Worm (Caenorhabditis elegans) whole organism, early embryonic: Measurements from ENCODE around the gene cdr-4.

ENCODE experiments used
- B0310.2 ChIP-seq: sonication (generic microtip); optimal IDR thresholded peaks from 2 replicates; lab custom pipeline; 2016; ENCODE audit warnings: mild to moderate bottlenecking, missing genetic modification characterization, missing compliant biosample characterization
- F13C5.2 ChIP-seq: sonication (generic microtip); optimal IDR thresholded peaks from 2 replicates; lab custom pipeline; 2017; ENCODE audit warnings: mild to moderate bottlenecking, missing genetic modification characterization, inconsistent platforms, missing compliant biosample characterization
- aly-1 ChIP-seq: sonication (generic microtip); optimal IDR thresholded peaks from 2 replicates; lab custom pipeline; 2016; ENCODE audit warnings: missing genetic modification characterization, missing compliant biosample characterization
- ama-1 ChIP-seq: fragments of 150-350 bp; optimal IDR thresholded peaks from 2 replicates; lab custom pipeline; 2014
- ceh-13 ChIP-seq: fragments of 200-800 bp; sonication (Bioruptor generic); optimal IDR thresholded peaks from 2 replicates; lab custom pipeline; 2018; ENCODE audit warnings: mild to moderate bottlenecking, missing genetic modification characterization, missing compliant biosample characterization
- ceh-36 ChIP-seq: sonication (generic microtip); optimal IDR thresholded peaks from 2 replicates; lab custom pipeline; 2016; ENCODE audit warnings: missing genetic modification characterization, inconsistent platforms, missing compliant biosample characterization
- ets-7 ChIP-seq: sonication (generic microtip); optimal IDR thresholded peaks from 2 replicates; lab custom pipeline; 2016; ENCODE audit warnings: missing genotype, missing genetic modification characterization, missing compliant biosample characterization
- flt-1 ChIP-seq: fragments of 200-800 bp; sonication (Bioruptor generic); IDR thresholded peaks from 2 replicates; pipeline ENCODE4 v1.3.6; 2022; ENCODE audit warnings: missing genetic modification characterization, missing compliant biosample characterization
- hmbx-1 ChIP-seq: sonication (generic microtip); optimal IDR thresholded peaks from 2 replicates; lab custom pipeline; 2016; ENCODE audit warnings: mild to moderate bottlenecking, missing genetic modification characterization, missing compliant biosample characterization
- hmg-4 ChIP-seq: fragments of 200-800 bp; sonication (Bioruptor generic); optimal IDR thresholded peaks from 2 replicates; lab custom pipeline; 2018; ENCODE audit warnings: mild to moderate bottlenecking, missing genetic modification characterization, missing compliant biosample characterization
- hnd-1 ChIP-seq: sonication (generic microtip); optimal IDR thresholded peaks from 2 replicates; lab custom pipeline; 2016; ENCODE audit warnings: missing genetic modification characterization, missing compliant biosample characterization
- pes-1 ChIP-seq: fragments of 200-800 bp; sonication (Bioruptor generic); IDR thresholded peaks from 2 replicates; pipeline ENCODE4 v1.3.6; 2022; ENCODE audit warnings: missing genetic modification reagents, missing genetic modification characterization, missing compliant biosample characterization
- scrt-1 ChIP-seq: fragments of 200-800 bp; sonication (Bioruptor generic); IDR thresholded peaks from 2 replicates; pipeline ENCODE4 v1.3.6; 2022; ENCODE audit warnings: missing genetic modification characterization, missing compliant biosample characterization
- sea-1 ChIP-seq: fragments of 200-800 bp; sonication (Bioruptor generic); conservative IDR thresholded peaks from 2 replicates; pipeline ENCODE4 v1.3.6; 2022; ENCODE audit warnings: missing genetic modification characterization, missing compliant biosample characterization
- tbx-11 ChIP-seq: fragments of 200-800 bp; sonication (Bioruptor generic); IDR thresholded peaks from 2 replicates; pipeline ENCODE4 v1.3.6; 2022; ENCODE audit warnings: missing genetic modification characterization, missing compliant biosample characterization
- tbx-37 ChIP-seq: fragments of 200-800 bp; sonication (Bioruptor generic); conservative IDR thresholded peaks from 2 replicates; pipeline ENCODE4 v1.3.6; 2022; ENCODE audit warnings: missing genetic modification reagents, missing genetic modification characterization, missing compliant biosample characterization
- tra-4 ChIP-seq: sonication (generic microtip); optimal IDR thresholded peaks from 2 replicates; lab custom pipeline; 2017; ENCODE audit warnings: missing genetic modification characterization, missing compliant biosample characterization

The cdr-4 gene

DNA sequence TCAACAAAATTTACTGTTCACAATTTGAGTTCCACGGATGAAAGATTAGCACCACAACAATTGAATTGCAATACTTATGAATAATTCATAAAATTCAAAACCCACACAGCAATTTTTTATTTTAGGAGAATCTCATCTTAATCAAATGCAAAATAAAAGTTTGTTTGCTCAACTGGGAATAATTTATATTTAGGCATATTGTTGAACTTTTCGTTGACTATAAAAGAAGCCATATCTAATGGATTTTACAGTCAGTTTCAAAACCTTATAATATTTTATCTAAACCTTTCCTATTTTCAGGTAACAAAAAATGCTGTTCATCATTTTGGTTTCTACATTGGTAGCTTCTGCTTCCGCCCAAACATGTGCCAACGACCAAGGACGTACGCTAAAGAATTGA, 9.9 kb upstream of the cdr-4 start, which contains the start of gene C54D10.3:
C54D10.3 (plus strand) TSS at position 301 of the 400 bp plus-strand sequence.
- no peak for TF ChIP-seq scrt-1 (GFP tag; lab: Robert Waterston, UW)
- TF ChIP-seq pes-1 (GFP tag; lab: Robert Waterston, UW) = no peak
- TF ChIP-seq ceh-13 (GFP tag; lab: Kevin White, UChicago) = no peak
- no peak for TF ChIP-seq hmg-4
- TF ChIP-seq ets-7 (tag; lab: Kevin White, UChicago) = no peak
- no peak for TF ChIP-seq tbx-11
- TF ChIP-seq hmbx-1 (tag; lab: Kevin White, UChicago) = no peak
- TF ChIP-seq F13C5.2 (tag; lab: Kevin White, UChicago) = no peak
- TF ChIP-seq ama-1 = no peak
- TF ChIP-seq tbx-37 = no peak
- no peak for TF ChIP-seq hnd-1 (tag; lab: Kevin White, UChicago)

DNA sequence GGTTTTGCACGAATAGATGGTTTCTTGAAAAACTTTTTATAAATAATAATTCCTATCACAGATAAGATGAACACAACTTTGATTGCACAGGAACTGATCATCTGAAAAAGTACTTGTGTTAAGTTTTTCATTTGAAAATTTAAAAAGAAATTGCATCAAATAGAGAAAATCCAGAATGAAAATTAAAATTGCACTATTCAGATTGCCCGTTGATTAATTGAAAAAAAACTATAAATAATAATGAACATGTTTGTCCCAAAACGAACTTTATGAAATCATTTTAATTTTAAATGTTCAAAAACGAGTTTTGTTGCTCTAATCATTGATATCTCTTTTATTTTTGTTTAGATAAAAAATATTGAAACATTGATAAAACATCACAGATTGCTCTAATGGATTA, 8.9 kb upstream of the cdr-4 start, which contains the start of gene cdr-3:
cdr-3 (minus strand) TSS at position 101 of the 400 bp plus-strand sequence.
- TF ChIP-seq B0310.2 (tag; lab: Kevin White, UChicago) (no peak), hmbx-1 (tag; lab: Kevin White, UChicago) (no peak), tbx-11 (no peak), flt-1 (no peak), hnd-1 (tag; lab: Kevin White, UChicago) (no peak), ets-7 (tag; lab: Kevin White, UChicago) (no peak), ceh-13 (GFP tag; lab: Kevin White, UChicago) (no peak)

- no peak for TF ChIP-seq aly-1 (tag; lab: Kevin White, UChicago)
- TF ChIP-seq hnd-1 (tag; lab: Kevin White, UChicago) = no peak
- no peak for TF ChIP-seq tbx-11
- TF ChIP-seq ceh-36 (tag; lab: Kevin White, UChicago) = no peak
- TF ChIP-seq ets-7 (tag; lab: Kevin White, UChicago) = no peak
- no peak for TF ChIP-seq pes-1 (GFP tag; lab: Robert Waterston, UW)
- no peak for TF ChIP-seq hmg-4
- no peak for TF ChIP-seq ama-1
- TF ChIP-seq scrt-1 (GFP tag; lab: Robert Waterston, UW) = no peak
- no peak for TF ChIP-seq ceh-13 (GFP tag; lab: Kevin White, UChicago)
- TF ChIP-seq flt-1 = no peak
- no peak for TF ChIP-seq B0310.2 (tag; lab: Kevin White, UChicago)
- no peak for TF ChIP-seq hmbx-1 (tag; lab: Kevin White, UChicago)
These were observed 7.2 kb upstream of the cdr-4 start, which contains the start of gene cdr-2 for ce11 chrV:12415656-12416055. Gene cdr-2 (minus strand): TSS chrV:12415709.

- no peak for TF ChIP-seq tra-4 (tag; lab: Kevin White, UChicago)
- TF ChIP-seq aly-1 (tag; lab: Kevin White, UChicago) = no peak
- no peak for TF ChIP-seq F13C5.2 (tag; lab: Kevin White, UChicago)
- TF ChIP-seq scrt-1 (GFP tag; lab: Robert Waterston, UW) = no peak
- no peak for TF ChIP-seq B0310.2 (tag; lab: Kevin White, UChicago)
- no peak for TF ChIP-seq tbx-37
- TF ChIP-seq sea-1 (GFP tag; lab: Robert Waterston, UW) = no peak
- no peak for TF ChIP-seq hmg-4
- TF ChIP-seq tbx-11 = no peak
- TF ChIP-seq ceh-13 (GFP tag; lab: Kevin White, UChicago) = no peak
- no peak for TF ChIP-seq flt-1
- no peak for TF ChIP-seq ceh-36 (tag; lab: Kevin White, UChicago)
- TF ChIP-seq ama-1 = no peak
- no peak for TF ChIP-seq ets-7 (tag; lab: Kevin White, UChicago)
- TF ChIP-seq hmbx-1 (tag; lab: Kevin White, UChicago) = no peak
- TF ChIP-seq hnd-1 (tag; lab: Kevin White, UChicago) = no peak
- TF ChIP-seq pes-1 (GFP tag; lab: Robert Waterston, UW) = no peak
These were observed 5.9 kb upstream of the cdr-4 start for ce11 chrV:12414362-12414761.

DNA sequence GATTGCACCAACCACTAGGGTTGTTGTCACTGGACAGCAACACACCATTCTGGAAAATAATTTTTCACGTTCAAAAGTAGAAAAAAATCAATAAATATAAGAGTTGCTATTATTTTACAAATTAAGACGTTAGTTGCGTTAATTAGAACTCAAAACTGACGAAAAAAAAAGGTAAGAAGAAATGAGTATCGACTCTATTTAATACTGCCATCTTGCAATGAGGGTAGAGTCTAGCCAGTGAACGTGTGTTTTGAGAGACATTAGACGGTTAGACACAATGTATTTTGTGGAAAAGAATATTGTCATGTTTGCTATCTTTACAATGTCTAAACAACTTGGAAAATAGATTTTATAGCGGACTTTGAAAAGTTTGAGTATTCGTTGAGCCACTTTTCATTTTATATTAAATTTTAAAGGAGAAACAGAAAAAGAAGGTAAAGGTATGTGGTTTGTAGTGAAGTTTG, 5.3 kb upstream of the cdr-4 start, which contains the start of gene cdr-6:
cdr-6 (minus strand) TSS at position 51 of the 464 bp plus-strand sequence.
- no peak for TF ChIP-seq flt-1
- no peak for TF ChIP-seq ceh-13 (GFP tag; lab: Kevin White, UChicago)
- no peak for TF ChIP-seq aly-1 (tag; lab: Kevin White, UChicago)
- TF ChIP-seq tra-4 (tag; lab: Kevin White, UChicago) = no peak
- no peak for TF ChIP-seq ceh-36 (tag; lab: Kevin White, UChicago)
- no peak for TF ChIP-seq tbx-11
- no peak for TF ChIP-seq hmbx-1 (tag; lab: Kevin White, UChicago)
- TF ChIP-seq hnd-1 (tag; lab: Kevin White, UChicago) = no peak
- no peak for TF ChIP-seq ama-1
- no peak for TF ChIP-seq ets-7 (tag; lab: Kevin White, UChicago)
- no peak for TF ChIP-seq sea-1 (GFP tag; lab: Robert Waterston, UW)
- TF ChIP-seq scrt-1 (GFP tag; lab: Robert Waterston, UW) = no peak
- TF ChIP-seq tbx-37 = no peak
- TF ChIP-seq B0310.2 (tag; lab: Kevin White, UChicago) = no peak
- no peak for TF ChIP-seq pes-1 (GFP tag; lab: Robert Waterston, UW)
- TF ChIP-seq F13C5.2 (tag; lab: Kevin White, UChicago) = no peak

DNA sequence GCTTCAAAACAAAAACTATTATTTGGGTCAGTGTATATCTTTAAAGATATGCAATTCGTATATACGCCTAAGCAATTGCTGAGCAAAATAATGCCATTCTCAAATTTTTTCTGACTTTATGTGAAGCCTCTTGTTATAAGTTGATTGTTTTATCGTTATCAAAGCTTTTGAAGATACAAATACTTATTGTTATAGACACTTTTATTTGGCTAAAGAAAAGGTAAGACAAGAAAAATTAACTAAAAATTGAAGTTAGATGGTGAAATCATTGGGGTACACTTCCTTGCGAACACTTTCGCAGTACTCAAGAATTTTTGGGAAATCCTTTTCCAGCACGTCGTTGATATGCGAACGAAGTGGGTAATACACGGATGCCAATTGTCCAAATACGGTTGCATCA, 3.9 kb upstream of the cdr-4 start:
- no peak for TF ChIP-seq ama-1

- TF ChIP-seq hmg-4 = no peak
- no peak for TF ChIP-seq tra-4 (tag; lab: Kevin White, UChicago)
These were observed 3.5 kb upstream of the cdr-4 start, which contains the start of gene cdr-7 for ce11 chrV:12411909-12412308. Gene cdr-7 (minus strand): TSS chrV:12412113.

ce11 chrV:12410416-12411001, 2.1 kb upstream of the cdr-4 start, which contains the start of gene hrg-2:
Gene hrg-2 (minus strand): TSS chrV:12410513.
- TF ChIP-seq F13C5.2 (tag; lab: Kevin White, UChicago) (no peak), hmbx-1 (tag; lab: Kevin White, UChicago) (no peak), pes-1 (GFP tag; lab: Robert Waterston, UW) (no peak), tbx-11 (no peak), scrt-1 (GFP tag; lab: Robert Waterston, UW) (no peak), sea-1 (GFP tag; lab: Robert Waterston, UW) (no peak), tra-4 (tag; lab: Kevin White, UChicago) (no peak), B0310.2 (tag; lab: Kevin White, UChicago) (no peak), ets-7 (tag; lab: Kevin White, UChicago) (no peak), tbx-37 (no peak), flt-1 (no peak), hnd-1 (tag; lab: Kevin White, UChicago) (no peak), ama-1 (no peak), hmg-4 (no peak), aly-1 (tag; lab: Kevin White, UChicago) (no peak)
